Comparison of ENCODE assay signal across 2 worm cellular contexts in the genomic region with DNA sequence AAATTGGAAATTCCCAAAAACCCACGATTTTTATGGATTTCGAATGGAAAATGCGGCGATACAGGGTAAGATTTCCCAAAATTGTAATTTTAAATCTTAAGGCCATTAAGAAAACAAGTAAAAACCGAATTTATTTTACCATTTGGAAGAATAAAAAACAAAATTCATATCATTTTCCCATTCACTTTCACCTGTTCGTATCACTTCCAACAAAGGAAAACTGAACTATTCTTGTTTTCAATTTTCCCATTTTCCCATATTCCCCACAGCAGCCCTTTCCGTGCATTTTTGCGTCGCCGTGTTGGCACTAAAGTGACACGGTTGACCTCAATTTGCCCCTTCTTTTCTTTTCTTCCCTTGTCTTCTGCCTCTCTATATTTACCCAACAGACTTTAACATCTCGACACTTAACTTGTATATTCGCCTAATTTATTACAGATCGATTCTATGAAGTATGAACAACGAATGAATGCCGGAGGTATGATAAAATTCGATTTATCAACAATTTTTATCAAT.
TF ChIP-seq lines count a peak whose summit lies in the region.

Gene sec-16A.1 (plus strand): TSS at position 51 of the 516 bp plus-strand sequence.

TF ChIP-seq in whole organism, L1 larva, 84 proteins besides CTCF, POLR2A, EP300 and RAD21 (continued from another document):
- TF ChIP-seq isw-1 (GFP tag; IDR thresholded peaks at IDR 0.05; lab: Robert Waterston, UW) (no peak), skn-1 (tag; optimal IDR thresholded peaks at IDR 0.05; lab: Kevin White, UChicago) (no peak), elt-3 (tag; optimal IDR thresholded peaks at IDR 0.05; lab: Kevin White, UChicago) (peak in 1 of 6 experiments; percentile 58), sptf-1 (tag; optimal IDR thresholded peaks at IDR 0.05; lab: Kevin White, UChicago) (no peak), lin-14 (GFP tag; optimal IDR thresholded peaks at IDR 0.05; lab: Kevin White, UChicago) (peak; percentile 32), dpl-1 (GFP tag; optimal IDR thresholded peaks at IDR 0.05; lab: Kevin White, UChicago) (peak; percentile 32 to 51 (median 48)), dsc-1 (tag; optimal IDR thresholded peaks at IDR 0.05; lab: Kevin White, UChicago) (no peak), efl-1 (optimal IDR thresholded peaks at IDR 0.05; lab: Kevin White, UChicago) (peak; percentile 43 to 61), efl-1 (GFP tag; optimal IDR thresholded peaks at IDR 0.05 in 1 of 2; lab: Kevin White, UChicago) (peak; percentile 54 to 96), lsy-2 (tag; optimal IDR thresholded peaks at IDR 0.05; lab: Kevin White, UChicago) (peak; percentile 52 to 56), grh-1 (GFP tag; IDR thresholded peaks at IDR 0.05; lab: Robert Waterston, UW) (0 out of 2 replicates have a peak, but pooled peaks have one; percentile 10), lin-13 (GFP tag; optimal IDR thresholded peaks at IDR 0.05; lab: Kevin White, UChicago) (no peak), blmp-1 (tag; optimal IDR thresholded peaks at IDR 0.05; lab: Kevin White, UChicago) (peak; percentile 92), nhr-12 (tag; optimal IDR thresholded peaks at IDR 0.05; lab: Kevin White, UChicago) (no peak), snu-23 (GFP tag; optimal IDR thresholded peaks at IDR 0.05; lab: Kevin White, UChicago) (peak; percentile 52), unc-130 (tag; optimal IDR thresholded peaks at IDR 0.05; lab: Kevin White, UChicago) (peak; percentile 4), ets-5 (GFP tag; IDR thresholded peaks at IDR 0.05; lab: Robert Waterston, UW) (no peak), efl-3 (GFP tag; optimal IDR thresholded peaks at IDR 0.05; lab: Kevin White, UChicago) (no peak), C04F5.9 (tag; optimal IDR thresholded peaks at IDR 0.05; lab: Kevin White, UChicago) (no peak), pqm-1 (tag; optimal IDR thresholded peaks at IDR 0.05; lab: Kevin White, UChicago) (no peak), nhr-20 (tag; optimal IDR thresholded peaks at IDR 0.05; lab: Kevin White, UChicago) (peak; percentile 43)

TF ChIP-seq in whole organism, L2 larva, 48 proteins besides CTCF, POLR2A, EP300 and RAD21 (continued from another document):
- peak; percentile 23 for TF ChIP-seq crh-2 (tag; optimal IDR thresholded peaks at IDR 0.05; lab: Kevin White, UChicago)
TF ChIP-seq in whole organism, L2 larva: peak in this region for 8.
